Worm (Caenorhabditis elegans): Measurements from ENCODE around the gene eif-3.K.

- TF ChIP-seq ref-1 (GFP tag; conservative IDR thresholded peaks at IDR 0.05): no peak
- no peak for TF ChIP-seq ztf-23 (GFP tag; IDR thresholded peaks at IDR 0.05)
- TF ChIP-seq klf-2 (GFP tag; conservative IDR thresholded peaks at IDR 0.05): no peak
- no peak for TF ChIP-seq cog-1 (tag; optimal IDR thresholded peaks at IDR 0.05)
- TF ChIP-seq flt-1 (GFP tag; IDR thresholded peaks at IDR 0.05): no peak
- TF ChIP-seq med-1 (GFP tag; optimal IDR thresholded peaks at IDR 0.05; ENCODE audit: insufficient read depth): no peak
- no peak for TF ChIP-seq T22C8.4 (GFP tag; IDR thresholded peaks at IDR 0.05)
- TF ChIP-seq ztf-29 (GFP tag; IDR thresholded peaks at IDR 0.05): no peak
- no peak for TF ChIP-seq tab-1 (GFP tag; IDR thresholded peaks at IDR 0.05)
These were observed 44.2 kb upstream of the eif-3.K start, which contains the start of gene nid-1 for ce11 chrV:12909544-12910157.

Measured in whole organism, midembryonic.